Fruit fly (Drosophila melanogaster) S2 (cell line): ENCODE data around the gene t-Grip128.

Experiments
- CG8478 ChIP-seq: fragments of >200 bp; optimal IDR thresholded peaks from 2 replicates; lab custom pipeline; 2018
- CTCF ChIP-seq, 2 experiments: fragments of >200 bp; optimal IDR thresholded peaks; 2 replicates each; lab custom pipeline; 2018

t-Grip128 gene

DNA sequence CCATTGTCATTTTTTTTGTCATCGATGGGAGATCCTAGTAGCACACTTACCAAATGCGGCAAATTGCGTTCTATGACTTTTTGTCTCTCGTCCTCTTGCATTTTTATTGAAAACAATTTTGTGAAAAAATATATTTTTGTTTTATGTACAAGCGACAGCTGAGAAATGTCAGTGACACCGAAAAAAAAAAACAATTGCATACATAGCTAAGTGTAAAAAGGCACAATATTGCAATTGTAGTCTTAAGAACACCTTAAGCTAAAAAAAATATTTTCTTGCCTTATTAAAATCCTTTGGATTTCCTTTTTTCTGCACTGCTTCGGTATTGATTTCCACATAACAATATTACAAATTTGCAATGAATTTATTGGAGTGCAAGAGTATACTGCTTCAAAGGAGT is at the start of gene t-Grip128:
Gene t-Grip128, minus strand, starts transcription at position 101 of the 400 bp plus-strand sequence.
- TF ChIP-seq CG8478 (lab: Kevin White, UChicago) = no peak
- TF ChIP-seq CTCF (optimal IDR thresholded peaks at IDR 0.05; lab: Kevin White, UChicago) = no peak

- TF ChIP-seq CG8478 (lab: Kevin White, UChicago) (no peak), CTCF (optimal IDR thresholded peaks at IDR 0.05; lab: Kevin White, UChicago) (no peak)
These were observed 20.8 kb upstream of the t-Grip128 start for dm6 chr3L:5017521-5017920.

DNA sequence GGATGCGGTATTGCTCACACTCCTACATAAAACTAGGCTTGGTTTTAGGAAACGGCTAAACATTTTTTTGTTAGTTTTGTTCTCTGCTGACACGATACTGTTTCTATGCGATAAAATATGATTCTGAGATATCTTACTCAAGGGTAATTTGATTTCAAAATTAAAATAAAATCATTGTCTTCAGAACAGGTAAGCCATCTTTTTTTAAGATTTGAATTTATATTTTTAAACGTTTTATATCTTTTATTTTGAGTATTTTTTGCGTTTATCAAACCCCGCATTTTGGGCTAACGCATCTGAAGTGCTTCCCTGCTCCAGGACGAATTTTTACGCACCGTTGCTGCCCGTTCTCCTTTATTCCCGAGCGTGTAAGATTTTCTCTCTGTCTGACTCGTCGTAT is 15.4 kb upstream of the t-Grip128 start, which contains the start of gene ATPsynCF6L:
Gene ATPsynCF6L, minus strand, starts transcription at position 101 of the 400 bp plus-strand sequence.
- TF ChIP-seq CG8478 (lab: Kevin White, UChicago) = no peak
- no peak for TF ChIP-seq CTCF (optimal IDR thresholded peaks at IDR 0.05; lab: Kevin White, UChicago)

DNA sequence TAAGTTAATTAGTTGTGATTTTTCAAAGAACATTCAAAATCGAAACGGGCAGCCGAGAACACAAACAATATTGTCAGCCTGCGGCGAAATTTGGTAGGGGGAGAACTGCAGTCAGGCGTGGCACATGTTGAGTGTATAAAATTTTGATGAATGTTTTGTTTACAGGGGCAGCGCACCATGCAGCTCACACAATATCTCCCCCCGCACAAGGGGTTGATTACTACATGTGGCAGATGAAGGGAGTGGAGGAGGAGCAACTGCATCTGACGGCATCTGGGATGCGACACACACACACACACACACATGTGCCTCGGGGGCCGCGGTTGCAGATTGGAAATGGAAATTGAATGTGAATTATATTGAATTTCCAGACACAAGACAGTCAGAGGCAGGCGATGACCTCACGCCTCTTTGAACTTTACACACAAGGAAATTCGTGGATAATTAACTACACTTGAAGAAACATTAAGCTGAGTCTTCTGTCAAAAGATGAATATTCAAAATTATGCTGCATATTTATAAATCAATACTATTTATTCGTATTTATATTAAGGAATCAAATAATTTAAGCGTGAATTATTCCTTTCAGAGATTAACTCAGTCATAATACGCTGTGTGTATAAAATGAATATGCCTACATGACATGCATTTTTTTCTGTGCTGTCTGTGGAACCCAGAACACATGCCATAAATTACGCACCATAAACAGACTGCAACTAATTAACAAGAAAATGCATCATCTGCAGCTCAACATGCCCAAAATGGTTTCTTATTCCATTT is 3.0 kb upstream of the t-Grip128 start:
- TF ChIP-seq CTCF (optimal IDR thresholded peaks at IDR 0.05; lab: Kevin White, UChicago) (no peak), CG8478 (lab: Kevin White, UChicago) (no peak)

- TF ChIP-seq CG8478 (lab: Kevin White, UChicago) = no peak
- no peak for TF ChIP-seq CTCF (optimal IDR thresholded peaks at IDR 0.05; lab: Kevin White, UChicago)
These were observed 4.6 kb downstream of the t-Grip128 start for dm6 chr3L:4992126-4992525.

dm6 chr3L:4980669-4981068 is 16.0 kb downstream of the t-Grip128 start, which contains the start of gene CG17030:
Gene CG17030 (minus strand): TSS chr3L:4980769.
- TF ChIP-seq CTCF (optimal IDR thresholded peaks at IDR 0.05; lab: Kevin White, UChicago) = no peak
- no peak for TF ChIP-seq CG8478 (lab: Kevin White, UChicago)

- TF ChIP-seq CG8478 (lab: Kevin White, UChicago) (no peak), CTCF (optimal IDR thresholded peaks at IDR 0.05; lab: Kevin White, UChicago) (no peak)
These were observed 17.7 kb downstream of the t-Grip128 start for dm6 chr3L:4978945-4979344.

dm6 chr3L:4978041-4978440 is 18.6 kb downstream of the t-Grip128 start:
- no peak for TF ChIP-seq CG8478 (lab: Kevin White, UChicago)
- TF ChIP-seq CTCF (optimal IDR thresholded peaks at IDR 0.05; lab: Kevin White, UChicago) = peak; percentile 55 to 66

dm6 chr3L:4976059-4976823 is 20.4 kb downstream of the t-Grip128 start:
- no peak for TF ChIP-seq CTCF (optimal IDR thresholded peaks at IDR 0.05; lab: Kevin White, UChicago)
- TF ChIP-seq CG8478 (lab: Kevin White, UChicago) = no peak

DNA sequence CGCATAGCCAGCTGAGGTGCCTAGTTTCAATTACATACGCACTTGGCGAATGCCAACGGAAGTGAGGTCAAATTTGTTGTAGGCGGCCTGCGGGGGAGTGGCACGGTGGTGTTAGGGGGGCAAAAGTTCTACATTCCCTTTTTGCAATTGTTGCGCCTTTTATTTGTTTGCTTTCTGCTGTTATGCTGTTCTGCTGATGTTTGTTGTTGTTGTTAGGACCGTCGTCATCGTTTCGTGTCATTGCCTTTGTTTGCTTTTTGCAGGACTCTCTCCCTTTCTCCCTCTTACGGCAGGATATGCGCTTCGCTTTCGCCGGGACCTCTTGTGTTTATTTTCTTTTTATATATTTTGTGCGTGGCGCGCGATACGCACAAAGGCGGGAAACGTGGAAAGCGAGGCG is 27.3 kb downstream of the t-Grip128 start:
- no peak for TF ChIP-seq CG8478 (lab: Kevin White, UChicago)

DNA sequence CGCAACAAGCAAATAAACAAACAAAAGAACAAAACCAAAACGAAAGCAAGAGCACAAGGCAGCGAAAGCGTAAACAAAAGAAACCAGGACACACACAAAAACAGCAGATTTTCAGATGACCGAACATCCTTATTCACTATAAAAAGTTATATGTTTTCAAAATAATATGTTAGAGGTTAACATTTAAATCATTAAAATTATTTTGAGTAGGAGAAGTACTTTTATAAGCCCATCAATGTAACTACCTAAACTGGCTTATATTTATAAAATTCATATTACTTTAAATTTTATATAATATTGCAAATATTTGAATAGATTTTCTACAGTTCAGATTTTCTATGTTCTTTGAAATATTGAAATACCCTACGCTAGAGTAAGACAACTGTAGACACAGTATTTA is 29.9 kb downstream of the t-Grip128 start:
- no peak for TF ChIP-seq CG8478 (lab: Kevin White, UChicago)
- no peak for TF ChIP-seq CTCF (optimal IDR thresholded peaks at IDR 0.05; lab: Kevin White, UChicago)
